Worm (Caenorhabditis elegans) whole organism, L1 larva: ENCODE data around the gene F36D3.14.
A peak's percentile ranks its signal among the peaks of the same experiment; 100 is the strongest.

Experiments
- aly-2 ChIP-seq: fragments of 150-350 bp; optimal IDR thresholded peaks from 2 replicates; lab custom pipeline; 2014; ENCODE audit warnings: missing biosample characterization, missing genetic modification characterization
- jun-1 ChIP-seq: fragments of 150-350 bp; optimal IDR thresholded peaks from 2 replicates; lab custom pipeline; 2014; ENCODE audit warnings: missing biosample characterization, missing genetic modification reagents, missing genetic modification characterization
- nhr-76 ChIP-seq: sonication (generic microtip); optimal IDR thresholded peaks from 2 replicates; lab custom pipeline; 2017; ENCODE audit warnings: missing biosample characterization, missing genetic modification characterization
- nhr-77 ChIP-seq: fragments of 150-350 bp; optimal IDR thresholded peaks from 2 replicates; lab custom pipeline; 2014; ENCODE audit warnings: missing biosample characterization, missing genetic modification characterization
- nhr-90 ChIP-seq: sonication (generic microtip); optimal IDR thresholded peaks from 2 replicates; lab custom pipeline; 2016; ENCODE audit warnings: mild to moderate bottlenecking, missing genetic modification characterization, missing compliant biosample characterization; ENCODE audit not compliant: poor library complexity
- rnt-1 ChIP-seq: sonication (generic microtip); optimal IDR thresholded peaks from 2 replicates; lab custom pipeline; 2016; ENCODE audit warnings: mild to moderate bottlenecking, missing genetic modification characterization, moderate library complexity, missing compliant biosample characterization
- snpc-4 ChIP-seq: fragments of 150-350 bp; optimal IDR thresholded peaks from 2 replicates; lab custom pipeline; 2014; ENCODE audit warnings: missing biosample characterization, missing genetic modification characterization
- sox-4 ChIP-seq: sonication (generic microtip); optimal IDR thresholded peaks from 2 replicates; lab custom pipeline; 2016; ENCODE audit warnings: missing genetic modification characterization, missing compliant biosample characterization

DNA sequence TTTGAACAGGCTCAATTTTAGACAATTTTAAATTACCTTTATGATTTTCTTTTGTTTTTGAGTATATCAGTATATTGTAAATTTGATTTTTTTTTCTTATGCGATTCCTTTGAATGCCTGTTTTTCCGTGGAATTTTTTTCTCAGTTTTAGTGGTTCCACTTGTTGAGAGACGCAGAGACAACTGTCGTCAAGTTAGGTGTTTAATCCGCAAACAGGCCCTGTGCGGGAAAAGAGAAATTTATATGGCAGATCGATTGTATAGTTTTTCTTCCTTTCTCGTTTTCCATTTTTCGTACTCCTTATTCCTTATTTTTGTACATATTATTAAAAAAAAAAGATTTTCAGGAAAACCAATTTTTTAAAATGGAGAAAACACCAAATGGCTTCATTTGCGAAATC, 4.1 kb downstream of the F36D3.14 start, which contains the start of gene F36D3.1:
- TF ChIP-seq rnt-1 (tag; lab: Kevin White, UChicago) (peak; percentile 63), aly-2 (tag; lab: Kevin White, UChicago) (no peak), nhr-90 (peak; percentile 15), nhr-76 (tag; lab: Kevin White, UChicago) (no peak), nhr-77 (tag; lab: Kevin White, UChicago) (no peak), sox-4 (no peak), snpc-4 (tag; lab: Kevin White, UChicago) (peak; percentile 38), jun-1 (tag; lab: Kevin White, UChicago) (no peak)
